Worm (Caenorhabditis elegans) whole organism, mixed stage, embryonic: ENCODE data around the gene fbxb-24.

Experiments used
- ceh-39 ChIP-seq: fragments of 150-350 bp; optimal IDR thresholded peaks from 2 replicates; lab custom pipeline; 2014; ENCODE audit warnings: missing biosample characterization, missing genetic modification characterization
- ceh-43 ChIP-seq: fragments of 200-800 bp; sonication (Bioruptor generic); optimal IDR thresholded peaks from 2 replicates; lab custom pipeline; 2018; ENCODE audit warnings: mild to moderate bottlenecking, missing genetic modification characterization, moderate library complexity, missing compliant biosample characterization
- elt-3 ChIP-seq: fragments of 150-350 bp; optimal IDR thresholded peaks from 2 replicates; lab custom pipeline; 2014; ENCODE audit warnings: missing biosample characterization, missing genetic modification characterization
- hlh-1 ChIP-seq: fragments of 150-350 bp; optimal IDR thresholded peaks from 2 replicates; lab custom pipeline; 2014; ENCODE audit warnings: missing biosample characterization, missing genetic modification reagents, missing genetic modification characterization
- lin-32 ChIP-seq: fragments of 200-800 bp; sonication (Bioruptor generic); optimal IDR thresholded peaks from 2 replicates; lab custom pipeline; 2018; ENCODE audit warnings: mild to moderate bottlenecking, missing genetic modification characterization, missing compliant biosample characterization
- mep-1 ChIP-seq: fragments of 150-350 bp; optimal IDR thresholded peaks from 2 replicates; lab custom pipeline; 2017; ENCODE audit warnings: missing biosample characterization, missing genetic modification reagents, missing genetic modification characterization, inconsistent platforms
- nhr-237 ChIP-seq: fragments of 150-350 bp; optimal IDR thresholded peaks from 2 replicates; lab custom pipeline; 2014; ENCODE audit warnings: missing biosample characterization, missing genetic modification characterization
- nhr-28 ChIP-seq: fragments of 150-350 bp; optimal IDR thresholded peaks from 2 replicates; lab custom pipeline; 2014; ENCODE audit warnings: missing biosample characterization, missing genetic modification characterization
- nhr-76 ChIP-seq: sonication (generic microtip); optimal IDR thresholded peaks from 2 replicates; lab custom pipeline; 2017; ENCODE audit warnings: missing biosample characterization, missing genetic modification characterization
- pha-4 ChIP-seq: fragments of 150-350 bp; optimal IDR thresholded peaks from 2 replicates; lab custom pipeline; 2018; ENCODE audit warnings: missing biosample characterization, missing genetic modification reagents, missing genetic modification characterization
- snpc-4 ChIP-seq: fragments of 150-350 bp; optimal IDR thresholded peaks from 2 replicates; lab custom pipeline; 2014; ENCODE audit warnings: missing biosample characterization, missing genetic modification characterization
- unc-120 ChIP-seq: sonication (generic microtip); optimal IDR thresholded peaks from 2 replicates; lab custom pipeline; 2017; ENCODE audit warnings: missing genetic modification characterization, missing compliant biosample characterization; ENCODE audit not compliant: poor library complexity, severe bottlenecking
- unc-62 ChIP-seq: fragments of 150-350 bp; optimal IDR thresholded peaks from 2 replicates; lab custom pipeline; 2014; ENCODE audit warnings: missing biosample characterization, missing genetic modification reagents, missing genetic modification characterization
- ztf-11 ChIP-seq: fragments of 150-350 bp; optimal IDR thresholded peaks from 2 replicates; lab custom pipeline; 2014; ENCODE audit warnings: missing biosample characterization, missing genetic modification characterization

ce11 chrIII:11891335-11891734 is 17.4 kb upstream of the fbxb-24 start, which contains the start of gene faah-5:
- TF ChIP-seq nhr-237 (tag; lab: Kevin White, UChicago) = no peak
- no peak for TF ChIP-seq ceh-43 (GFP tag; lab: Kevin White, UChicago)
- TF ChIP-seq mep-1 = no peak
- no peak for TF ChIP-seq snpc-4
- no peak for TF ChIP-seq elt-3 (tag; lab: Kevin White, UChicago)
- TF ChIP-seq nhr-28 (tag; lab: Kevin White, UChicago) = no peak
- TF ChIP-seq lin-32 (GFP tag; lab: Kevin White, UChicago) = no peak
- no peak for TF ChIP-seq ceh-39 (tag; lab: Kevin White, UChicago)
- no peak for TF ChIP-seq pha-4 (tag; lab: Kevin White, UChicago)
- TF ChIP-seq unc-62 (GFP tag; lab: Kevin White, UChicago) = no peak
- TF ChIP-seq ztf-11 (tag; lab: Kevin White, UChicago) = no peak
- TF ChIP-seq unc-120 (tag; lab: Kevin White, UChicago) = no peak
- no peak for TF ChIP-seq hlh-1 (tag; lab: Kevin White, UChicago)
- TF ChIP-seq nhr-76 = no peak
